Fruit fly (Drosophila melanogaster) whole organism, embryonic: ENCODE results near the gene CG10470.

ENCODE experiments used
- CG10654 ChIP-seq: fragments of 200-800 bp; sonication (Bioruptor generic); optimal IDR thresholded peaks from 2 replicates; lab custom pipeline; 2016; ENCODE audit warnings: missing biosample characterization, missing genetic modification characterization
- CG11456 ChIP-seq: fragments of 200-800 bp; sonication (Bioruptor generic); IDR thresholded peaks from 3 replicates; pipeline ENCODE4 v1.3.6; 2022; ENCODE audit warnings: missing biosample characterization, missing genetic modification characterization
- CG12155 ChIP-seq: fragments of 200-800 bp; sonication (Bioruptor generic); optimal IDR thresholded peaks from 3 replicates; lab custom pipeline; 2016; ENCODE audit warnings: missing biosample characterization, missing genetic modification characterization
- CG12236 ChIP-seq: fragments of 200-800 bp; sonication (Bioruptor generic); optimal IDR thresholded peaks from 2 replicates; lab custom pipeline; 2016; ENCODE audit warnings: missing biosample characterization, missing genetic modification characterization
- CG13624 ChIP-seq: fragments of 200-800 bp; sonication (Bioruptor generic); optimal IDR thresholded peaks from 2 replicates; lab custom pipeline; 2016; ENCODE audit warnings: missing biosample characterization, missing genetic modification characterization
- CG13775 ChIP-seq: fragments of 200-800 bp; sonication (Bioruptor generic); optimal IDR thresholded peaks from 3 replicates; lab custom pipeline; 2017; ENCODE audit warnings: missing biosample characterization, mild to moderate bottlenecking, missing genetic modification characterization
- CG14014 ChIP-seq: fragments of 200-800 bp; sonication (Bioruptor generic); IDR thresholded peaks from 2 replicates; pipeline ENCODE4 v1.3.6; 2022; ENCODE audit warnings: missing biosample characterization, missing genetic modification characterization
- CG14710 ChIP-seq: fragments of 200-800 bp; sonication (Bioruptor generic); optimal IDR thresholded peaks from 3 replicates; lab custom pipeline; 2019; ENCODE audit warnings: missing biosample characterization, mild to moderate bottlenecking, missing genetic modification characterization, moderate library complexity
- CG15269 ChIP-seq: fragments of 200-800 bp; sonication (Bioruptor generic); optimal IDR thresholded peaks from 2 replicates; lab custom pipeline; 2018; ENCODE audit warnings: missing biosample characterization, mild to moderate bottlenecking, missing genetic modification characterization, moderate library complexity
- CG1529 ChIP-seq: fragments of 200-800 bp; sonication (Bioruptor generic); optimal IDR thresholded peaks from 3 replicates; lab custom pipeline; 2018; ENCODE audit warnings: missing biosample characterization, missing genetic modification characterization
- CG17802 ChIP-seq: fragments of 200-800 bp; sonication (Bioruptor generic); optimal IDR thresholded peaks from 2 replicates; lab custom pipeline; 2018; ENCODE audit warnings: missing biosample characterization, mild to moderate bottlenecking, missing genetic modification characterization, moderate library complexity
- CG18619 ChIP-seq: fragments of 200-800 bp; sonication (Bioruptor generic); optimal IDR thresholded peaks from 3 replicates; lab custom pipeline; 2017; ENCODE audit warnings: missing biosample characterization, mild to moderate bottlenecking, missing genetic modification characterization
- CG2199 ChIP-seq: fragments of 200-800 bp; sonication (Bioruptor generic); IDR thresholded peaks from 3 replicates; pipeline ENCODE4 v1.3.6; 2022; ENCODE audit warnings: missing biosample characterization, missing genetic modification characterization
- CG30431 ChIP-seq: fragments of 200-800 bp; sonication (Bioruptor generic); optimal IDR thresholded peaks from 2 replicates; lab custom pipeline; 2017; ENCODE audit warnings: missing biosample characterization, missing genetic modification characterization
- CG6765 ChIP-seq: fragments of 200-800 bp; sonication (Bioruptor generic); optimal IDR thresholded peaks from 3 replicates; lab custom pipeline; 2017; ENCODE audit warnings: missing biosample characterization, mild to moderate bottlenecking, missing genetic modification characterization
- CG7372 ChIP-seq: fragments of 200-800 bp; sonication (Bioruptor generic); IDR thresholded peaks from 2 replicates; pipeline ENCODE4 v1.3.6; 2022; ENCODE audit warnings: missing biosample characterization, missing genetic modification characterization
- CG9215 ChIP-seq: fragments of 200-800 bp; sonication (Bioruptor generic); IDR thresholded peaks from 2 replicates; pipeline ENCODE4 v1.3.6; 2022; ENCODE audit warnings: missing biosample characterization, missing genetic modification characterization
- CG9876 ChIP-seq: fragments of 200-800 bp; sonication (Bioruptor generic); optimal IDR thresholded peaks from 2 replicates; lab custom pipeline; 2016; ENCODE audit warnings: missing biosample characterization, missing genetic modification characterization
- CG9932 ChIP-seq: fragments of 200-800 bp; sonication (Bioruptor generic); IDR thresholded peaks from 2 replicates; pipeline ENCODE4 v1.3.6; 2022; ENCODE audit warnings: missing biosample characterization, missing genetic modification characterization
- Dp ChIP-seq: fragments of 200-800 bp; sonication (Bioruptor generic); optimal IDR thresholded peaks from 2 replicates; lab custom pipeline; 2018; ENCODE audit warnings: missing biosample characterization, mild to moderate bottlenecking, missing genetic modification characterization, moderate library complexity
- Dref ChIP-seq: fragments of 200-800 bp; sonication (Bioruptor generic); IDR thresholded peaks from 2 replicates; pipeline ENCODE4 v1.3.6; 2022; ENCODE audit warnings: missing biosample characterization, missing genetic modification characterization
- Elba2 ChIP-seq: fragments of 200-800 bp; sonication (Bioruptor generic); optimal IDR thresholded peaks from 3 replicates; lab custom pipeline; 2016; ENCODE audit warnings: missing biosample characterization, missing genetic modification characterization
- GATAe ChIP-seq: fragments of 200-800 bp; sonication (Bioruptor generic); conservative IDR thresholded peaks from 2 replicates; pipeline ENCODE4 v1.3.6; 2022; ENCODE audit warnings: missing biosample characterization, missing genetic modification characterization
- HLH54F ChIP-seq: fragments of 200-800 bp; sonication (Bioruptor generic); optimal IDR thresholded peaks from 3 replicates; lab custom pipeline; 2016; ENCODE audit warnings: missing biosample characterization, missing genetic modification characterization
- HmgZ ChIP-seq: fragments of 200-800 bp; sonication (Bioruptor generic); optimal IDR thresholded peaks from 2 replicates; lab custom pipeline; 2018; ENCODE audit warnings: missing biosample characterization, mild to moderate bottlenecking, missing genetic modification characterization
- Hr3 ChIP-seq: fragments of 200-800 bp; sonication (Bioruptor generic); optimal IDR thresholded peaks from 3 replicates; lab custom pipeline; 2016; ENCODE audit warnings: missing biosample characterization, missing genetic modification characterization
- ab ChIP-seq: fragments of 200-800 bp; sonication (Bioruptor generic); optimal IDR thresholded peaks from 2 replicates; lab custom pipeline; 2016; ENCODE audit warnings: missing biosample characterization, missing genetic modification characterization
- ash1 ChIP-seq: fragments of 200-800 bp; sonication (Bioruptor generic); optimal IDR thresholded peaks from 2 replicates; lab custom pipeline; 2018; ENCODE audit warnings: missing biosample characterization, mild to moderate bottlenecking, missing genetic modification characterization
- bowl ChIP-seq: fragments of 200-800 bp; sonication (Bioruptor generic); IDR thresholded peaks from 2 replicates; pipeline ENCODE4 v1.3.6; 2022; ENCODE audit warnings: missing biosample characterization, missing genetic modification characterization
- chm ChIP-seq: fragments of 200-800 bp; sonication (Bioruptor generic); IDR thresholded peaks from 2 replicates; pipeline ENCODE4 v1.3.6; 2022; ENCODE audit warnings: missing biosample characterization, missing genetic modification characterization
- croc ChIP-seq: fragments of 200-800 bp; sonication (Bioruptor generic); conservative IDR thresholded peaks from 3 replicates; pipeline ENCODE4 v1.3.6; 2022; ENCODE audit warnings: missing biosample characterization, missing genetic modification characterization
- crp ChIP-seq, 2 experiments: fragments of 200-800 bp; sonication (Bioruptor generic); optimal IDR thresholded peaks; 2 replicates in 1 of 2; 3 replicates in 1 of 2; lab custom pipeline; 2017; ENCODE audit warnings: missing biosample characterization in 2 of 2, missing genetic modification characterization in 2 of 2, mild to moderate bottlenecking in 1 of 2, moderate library complexity in 1 of 2
- eve ChIP-seq, 2 experiments: fragments of >200 bp; optimal IDR thresholded peaks; 2 replicates each; lab custom pipeline; 2017; ENCODE audit warnings: missing biosample characterization in 2 of 2, missing genetic modification characterization in 2 of 2
- ftz-f1 ChIP-seq: fragments of 200-800 bp; sonication (Bioruptor generic); optimal IDR thresholded peaks from 2 replicates; lab custom pipeline; 2016; ENCODE audit warnings: missing biosample characterization, missing genetic modification characterization
- gcm ChIP-seq: fragments of 200-800 bp; sonication (Bioruptor generic); optimal IDR thresholded peaks from 2 replicates; lab custom pipeline; 2019; ENCODE audit warnings: missing biosample characterization, mild to moderate bottlenecking, missing genetic modification characterization, moderate library complexity
- gcm2 ChIP-seq: fragments of 200-800 bp; sonication (Bioruptor generic); optimal IDR thresholded peaks from 2 replicates; lab custom pipeline; 2016; ENCODE audit warnings: missing biosample characterization, missing genetic modification characterization
- grn ChIP-seq: fragments of 200-800 bp; sonication (Bioruptor generic); optimal IDR thresholded peaks from 3 replicates; lab custom pipeline; 2017; ENCODE audit warnings: missing biosample characterization, missing genetic modification characterization
- hb ChIP-seq: fragments of 200-800 bp; sonication (Bioruptor generic); IDR thresholded peaks from 3 replicates; pipeline ENCODE4 v1.3.6; 2022; ENCODE audit warnings: missing biosample characterization, missing genetic modification characterization; ENCODE audit not compliant: partially characterized antibody
- hkb ChIP-seq, 2 experiments: fragments of 200-800 bp in 1 of 2; fragments of >200 bp in 1 of 2; sonication (Bioruptor generic) in 1 of 2; IDR thresholded peaks in 1 of 2; optimal IDR thresholded peaks in 1 of 2; 2 replicates each; pipeline versions ENCODE4 v1.3.6 to Lab custom; 2017 to 2022; ENCODE audit warnings: missing biosample characterization in 1 of 2, missing genetic modification characterization in 1 of 2
- ind ChIP-seq: fragments of 200-800 bp; sonication (Bioruptor generic); optimal IDR thresholded peaks from 3 replicates; lab custom pipeline; 2016; ENCODE audit warnings: missing biosample characterization, missing genetic modification characterization
- jing ChIP-seq: fragments of 200-800 bp; sonication (Bioruptor generic); optimal IDR thresholded peaks from 2 replicates; lab custom pipeline; 2018; ENCODE audit warnings: missing biosample characterization, mild to moderate bottlenecking, missing genetic modification characterization
- kah ChIP-seq: fragments of 200-800 bp; sonication (Bioruptor generic); optimal IDR thresholded peaks from 2 replicates; lab custom pipeline; 2018; ENCODE audit warnings: missing biosample characterization, mild to moderate bottlenecking, missing genetic modification characterization
- lbe ChIP-seq: fragments of 200-800 bp; sonication (Bioruptor generic); optimal IDR thresholded peaks from 2 replicates; lab custom pipeline; 2016; ENCODE audit warnings: missing biosample characterization, mild to moderate bottlenecking, missing genetic modification characterization
- pb ChIP-seq: fragments of 200-800 bp; sonication (Bioruptor generic); optimal IDR thresholded peaks from 3 replicates; lab custom pipeline; 2016; ENCODE audit warnings: missing biosample characterization, missing genetic modification characterization
- phol ChIP-seq: fragments of 200-800 bp; sonication (Bioruptor generic); optimal IDR thresholded peaks from 3 replicates; lab custom pipeline; 2018; ENCODE audit warnings: missing biosample characterization, mild to moderate bottlenecking, missing genetic modification characterization, moderate library complexity
- sc ChIP-seq, 3 experiments: fragments of >200 bp in 2 of 3; fragments of 200-800 bp in 1 of 3; sonication (Bioruptor generic) in 1 of 3; optimal IDR thresholded peaks; 2 replicates in 2 of 3; 3 replicates in 1 of 3; lab custom pipeline; 2017; ENCODE audit warnings: mild to moderate bottlenecking in 1 of 3, missing biosample characterization in 1 of 3, missing genetic modification characterization in 1 of 3, missing genetic modification reagents in 1 of 3
- sob ChIP-seq: fragments of 200-800 bp; sonication (Bioruptor generic); IDR thresholded peaks from 2 replicates; pipeline ENCODE4 v1.3.6; 2022; ENCODE audit warnings: missing biosample characterization, missing genetic modification characterization
- sr ChIP-seq: fragments of 200-800 bp; sonication (Bioruptor generic); IDR thresholded peaks from 3 replicates; pipeline ENCODE4 v1.3.6; 2022; ENCODE audit warnings: missing biosample characterization, missing genetic modification characterization
- vvl ChIP-seq: fragments of 200-800 bp; sonication (Bioruptor generic); IDR thresholded peaks from 2 replicates; pipeline ENCODE4 v1.3.6; 2022; ENCODE audit warnings: missing biosample characterization, missing genetic modification characterization
- z ChIP-seq: fragments of 200-800 bp; sonication (Bioruptor generic); IDR thresholded peaks from 3 replicates; pipeline ENCODE4 v1.3.6; 2022; ENCODE audit warnings: missing biosample characterization, missing genetic modification characterization

CG10470 gene

DNA sequence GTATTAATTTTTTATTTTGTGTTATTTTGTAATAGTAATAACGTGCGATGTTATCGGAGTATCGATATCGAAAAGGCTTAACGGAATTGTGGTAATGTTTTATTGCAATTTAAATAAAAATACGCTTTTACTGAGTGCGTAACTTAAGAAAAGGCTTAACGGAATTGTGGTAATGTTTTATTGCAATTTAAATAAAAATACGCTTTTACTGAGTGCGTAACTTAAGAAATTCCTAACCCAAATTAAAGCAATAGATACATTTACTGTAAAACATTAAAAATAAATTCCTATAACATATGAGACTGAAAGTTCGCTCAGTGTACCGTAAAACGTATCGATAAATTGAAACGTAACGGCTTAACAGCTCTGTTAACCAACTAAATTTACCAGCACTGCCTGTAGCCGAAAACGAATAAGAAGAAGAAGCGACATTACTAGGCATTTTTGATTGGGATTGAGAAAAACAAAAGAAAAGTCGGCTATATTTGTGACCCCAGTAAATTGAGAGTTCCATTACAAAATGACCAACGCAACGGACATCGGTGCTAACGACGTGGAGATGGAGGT is 2.7 kb downstream of the CG10470 start, which contains the start of gene Rpn3:
Gene Rpn3 (plus strand): TSS at position 257 of the 567 bp plus-strand sequence.
- TF ChIP-seq gcm2 (GFP tag; lab: Kevin White, UChicago) (peak; percentile 47), bowl (GFP tag; lab: Robert Waterston, UW) (no peak), hb (peak; percentile 68; the same call in 2 of the 3 replicates), ind (GFP tag; lab: Kevin White, UChicago) (peak; percentile 84), z (GFP tag; lab: Robert Waterston, UW) (no peak), CG13624 (GFP tag; lab: Kevin White, UChicago) (peak; percentile 79), phol (tag; lab: Kevin White, UChicago) (peak; percentile 88), Elba2 (GFP tag; lab: Kevin White, UChicago) (no peak), hkb (optimal IDR thresholded peaks at IDR 0.05; lab: Kevin White, UChicago) (no peak), hkb (GFP tag; IDR thresholded peaks at IDR 0.05; lab: Robert Waterston, UW) (peak; percentile 92), CG9876 (GFP tag; lab: Kevin White, UChicago) (peak; percentile 64), CG13775 (GFP tag; lab: Kevin White, UChicago) (peak; percentile 87), CG1529 (GFP tag; lab: Kevin White, UChicago) (peak; percentile 37), eve (GFP tag; optimal IDR thresholded peaks at IDR 0.05; lab: Kevin White, UChicago) (no peak), vvl (GFP tag; lab: Robert Waterston, UW) (peak; percentile 95), CG14014 (peak; percentile 82), ftz-f1 (GFP tag; lab: Kevin White, UChicago) (no peak), CG12236 (GFP tag; lab: Kevin White, UChicago) (peak; percentile 41), GATAe (0 out of 2 replicates have a peak, but pooled peaks have one; percentile 34), CG18619 (GFP tag; lab: Kevin White, UChicago) (peak; percentile 61), pb (peak; percentile 22), gcm (GFP tag; lab: Kevin White, UChicago) (peak; percentile 68), CG12155 (GFP tag; lab: Kevin White, UChicago) (peak; percentile 84), CG6765 (GFP tag; lab: Kevin White, UChicago) (peak; percentile 48), HLH54F (peak; percentile 85), CG11456 (peak; percentile 75; the same call in 2 of the 3 replicates), kah (GFP tag; lab: Kevin White, UChicago) (no peak), ab (GFP tag; lab: Kevin White, UChicago) (peak; percentile 12), CG14710 (tag; lab: Kevin White, UChicago) (peak; percentile 87), CG30431 (GFP tag; lab: Kevin White, UChicago) (peak; percentile 44), Hr3 (GFP tag; lab: Kevin White, UChicago) (peak; percentile 86), CG9932 (peak; percentile 88), sr (GFP tag; lab: Robert Waterston, UW) (peak; percentile 29; the same call in 1 of the 3 replicates), CG10654 (GFP tag; lab: Kevin White, UChicago) (peak; percentile 83), lbe (GFP tag; lab: Kevin White, UChicago) (peak; percentile 86), CG2199 (peak; percentile 82; the same call in 2 of the 3 replicates), grn (GFP tag; lab: Kevin White, UChicago) (no peak), ash1 (GFP tag; lab: Kevin White, UChicago) (no peak), crp (GFP tag; optimal IDR thresholded peaks at IDR 0.05; lab: Kevin White, UChicago) (peak in 1 of 2 experiments; percentile 26), CG17802 (tag; lab: Kevin White, UChicago) (peak; percentile 54), HmgZ (tag; lab: Kevin White, UChicago) (peak; percentile 86), Dref (GFP tag; lab: Robert Waterston, UW) (peak; percentile 63), jing (GFP tag; lab: Kevin White, UChicago) (no peak), sc (optimal IDR thresholded peaks at IDR 0.05; lab: Kevin White, UChicago) (no peak), sc (GFP tag; optimal IDR thresholded peaks at IDR 0.05; lab: Kevin White, UChicago) (peak; percentile 73), CG9215 (peak; percentile 62), CG15269 (tag; lab: Kevin White, UChicago) (peak; percentile 78), CG7372 (peak; percentile 53; the same call in 1 of the 2 replicates), sob (GFP tag; lab: Robert Waterston, UW) (peak; percentile 86), croc (peak; percentile 52), Dp (GFP tag; lab: Kevin White, UChicago) (peak; percentile 10), chm (GFP tag; lab: Robert Waterston, UW) (peak; percentile 70)
